Fruit fly (Drosophila melanogaster): ENCODE results near the gene dl.

Gene dl

DNA sequence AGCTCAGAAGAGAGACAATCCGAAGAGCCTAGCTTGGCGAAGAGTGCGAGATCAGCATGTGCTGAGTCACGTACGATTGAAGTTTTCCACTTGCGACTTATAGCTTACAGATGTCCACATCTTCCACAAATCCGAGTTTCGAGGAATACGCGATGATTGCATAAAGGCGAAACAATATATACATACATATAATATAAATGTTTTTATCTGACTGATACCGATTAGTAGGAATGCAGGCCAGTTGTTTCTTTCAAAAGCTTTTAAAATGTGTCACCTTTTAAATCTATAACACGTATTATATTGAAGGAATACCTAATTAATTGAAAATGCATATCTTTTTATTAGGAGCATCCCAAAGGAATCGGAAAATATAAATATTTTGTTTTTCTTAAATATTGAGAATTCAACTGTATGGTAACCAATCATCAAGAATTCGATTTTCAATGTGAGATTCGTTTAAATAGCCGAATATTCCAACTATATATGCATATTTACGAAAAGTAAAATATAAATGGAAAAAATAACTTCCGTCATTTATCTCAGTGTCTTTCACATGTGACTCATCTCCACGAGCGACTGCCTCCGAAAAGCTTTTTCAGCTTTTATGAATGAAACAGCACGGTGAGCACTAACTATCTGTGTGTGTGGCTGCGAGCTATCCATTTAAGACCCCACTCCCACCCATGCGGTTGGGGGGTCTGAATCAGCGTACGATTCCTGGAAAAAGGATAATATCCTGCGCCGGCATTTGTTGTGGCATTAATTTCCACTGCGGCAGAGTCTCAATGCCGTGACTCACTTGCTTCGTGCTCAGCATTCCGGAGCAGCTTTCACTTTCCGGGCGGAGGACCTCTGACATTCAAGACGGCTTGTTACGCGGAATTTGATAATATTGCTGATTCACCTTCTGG, 596 bp upstream of the dl start (continued):
- TF ChIP-seq HLH106 (tag; optimal IDR thresholded peaks at IDR 0.05) (peak; percentile 72), psq (GFP tag; optimal IDR thresholded peaks at IDR 0.05) (peak; percentile 65), sv (GFP tag; optimal IDR thresholded peaks at IDR 0.05) (peak; percentile 7), pan (optimal IDR thresholded peaks at IDR 0.05) (no peak), Myc (optimal IDR thresholded peaks at IDR 0.05) (no peak), h (GFP tag; optimal IDR thresholded peaks at IDR 0.05) (peak; percentile 82), fru (GFP tag; optimal IDR thresholded peaks at IDR 0.05) (peak; percentile 79), dmrt93B (GFP tag; optimal IDR thresholded peaks at IDR 0.05) (peak; percentile 20), sage (GFP tag; optimal IDR thresholded peaks at IDR 0.05) (no peak), Mio (GFP tag; optimal IDR thresholded peaks at IDR 0.05) (no peak)

DNA sequence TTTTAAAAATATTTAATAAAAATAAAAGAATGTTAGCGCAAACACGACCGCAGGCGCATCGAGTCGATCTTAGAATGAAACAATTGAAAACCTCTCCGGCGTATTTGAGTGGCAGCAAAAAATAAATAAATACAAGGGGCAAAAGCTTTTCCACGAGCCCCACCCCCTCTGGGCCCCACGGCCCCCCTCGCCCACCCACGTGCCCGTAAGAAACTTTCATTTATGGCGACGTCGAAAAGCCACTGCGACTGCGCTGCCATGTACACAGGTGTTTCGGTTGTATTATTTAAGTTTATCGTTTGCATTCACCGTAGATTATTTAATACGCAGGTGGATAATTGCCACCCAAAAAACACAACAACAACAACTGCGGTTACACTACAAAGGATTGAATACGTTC, 1.7 kb downstream of the dl start:
- TF ChIP-seq foxo (GFP tag; optimal IDR thresholded peaks at IDR 0.05) (no peak), fru (GFP tag; optimal IDR thresholded peaks at IDR 0.05) (no peak), Mio (GFP tag; optimal IDR thresholded peaks at IDR 0.05) (no peak), jim (GFP tag; optimal IDR thresholded peaks at IDR 0.05) (no peak), dl (GFP tag; optimal IDR thresholded peaks at IDR 0.05; ENCODE audit: insufficient read depth in 1 of 2, partially characterized antibody in 2 of 2) (peak in 1 of 2 experiments; percentile 36), CG32264 (GFP tag; optimal IDR thresholded peaks at IDR 0.05) (no peak), dmrt93B (GFP tag; optimal IDR thresholded peaks at IDR 0.05) (no peak), ey (GFP tag; optimal IDR thresholded peaks at IDR 0.05) (no peak), rgr (GFP tag; optimal IDR thresholded peaks at IDR 0.05) (peak; percentile 11), Dfd (GFP tag; optimal IDR thresholded peaks at IDR 0.05) (peak; percentile 66), psq (GFP tag; optimal IDR thresholded peaks at IDR 0.05) (no peak), Hr78 (GFP tag; optimal IDR thresholded peaks at IDR 0.05) (no peak), sv (GFP tag; optimal IDR thresholded peaks at IDR 0.05) (no peak), Vsx2 (GFP tag; optimal IDR thresholded peaks at IDR 0.05; ENCODE audit: partially characterized antibody) (no peak), h (GFP tag; optimal IDR thresholded peaks at IDR 0.05) (no peak), OdsH (GFP tag; optimal IDR thresholded peaks at IDR 0.05) (no peak), br (GFP tag; optimal IDR thresholded peaks at IDR 0.05) (no peak), Rel (GFP tag; optimal IDR thresholded peaks at IDR 0.05) (no peak), Rel (tag; optimal IDR thresholded peaks at IDR 0.05) (peak; percentile 20), sage (GFP tag; optimal IDR thresholded peaks at IDR 0.05) (no peak), tai (GFP tag; optimal IDR thresholded peaks at IDR 0.05) (no peak), pan (optimal IDR thresholded peaks at IDR 0.05) (no peak), usp (GFP tag; optimal IDR thresholded peaks at IDR 0.05) (no peak), Abd-B (GFP tag; optimal IDR thresholded peaks at IDR 0.05) (no peak), CG9705 (GFP tag; optimal IDR thresholded peaks at IDR 0.05) (no peak), Myc (optimal IDR thresholded peaks at IDR 0.05) (no peak), N (GFP tag; optimal IDR thresholded peaks at IDR 0.05) (no peak), GATAd (GFP tag; optimal IDR thresholded peaks at IDR 0.05) (no peak), Jra (GFP tag; optimal IDR thresholded peaks at IDR 0.05) (no peak), brk (GFP tag; optimal IDR thresholded peaks at IDR 0.05) (no peak), woc (GFP tag; optimal IDR thresholded peaks at IDR 0.05) (no peak), lola (GFP tag; optimal IDR thresholded peaks at IDR 0.05) (no peak), Hnf4 (GFP tag; optimal IDR thresholded peaks at IDR 0.05) (no peak), dsf (GFP tag; optimal IDR thresholded peaks at IDR 0.05; ENCODE audit: borderline replicate concordance) (no peak), Hr83 (GFP tag; optimal IDR thresholded peaks at IDR 0.05; ENCODE audit: poor library complexity, severe bottlenecking) (peak; percentile 46), Dif (GFP tag; optimal IDR thresholded peaks at IDR 0.05; ENCODE audit: partially characterized antibody) (peak; percentile 26)

DNA sequence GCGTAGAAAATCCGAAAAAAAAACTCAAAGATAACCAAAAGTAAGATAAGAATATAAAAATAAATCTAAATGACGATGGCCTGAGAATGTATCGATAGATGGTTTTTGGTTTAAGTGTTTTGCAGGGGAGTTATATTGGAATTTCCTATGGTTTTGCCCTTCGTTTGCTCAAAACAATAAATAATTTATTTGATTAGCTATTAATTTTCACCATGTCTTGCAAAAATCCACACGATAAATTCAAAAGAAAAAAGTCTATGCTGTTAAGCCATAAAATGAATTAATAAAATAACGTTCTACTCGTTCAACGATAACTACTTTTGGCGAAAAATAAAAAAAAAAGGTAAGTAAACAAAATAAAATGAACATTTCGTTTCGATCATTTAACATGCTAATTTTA, 3.1 kb downstream of the dl start:
- TF ChIP-seq tai (GFP tag; optimal IDR thresholded peaks at IDR 0.05) (no peak), CG32264 (GFP tag; optimal IDR thresholded peaks at IDR 0.05) (no peak), dsf (GFP tag; optimal IDR thresholded peaks at IDR 0.05; ENCODE audit: borderline replicate concordance) (no peak), Myc (optimal IDR thresholded peaks at IDR 0.05) (no peak), woc (GFP tag; optimal IDR thresholded peaks at IDR 0.05) (no peak), jim (GFP tag; optimal IDR thresholded peaks at IDR 0.05) (no peak)
